Worm (Caenorhabditis elegans): Measurements from ENCODE around the gene nsph-4.2.
"Not testable (repeated sequence)": the region's sequence is repeated elsewhere in the genome, so short reads cannot be mapped to it uniquely, and the experiment has no call there.

The nsph-4.2 gene

DNA sequence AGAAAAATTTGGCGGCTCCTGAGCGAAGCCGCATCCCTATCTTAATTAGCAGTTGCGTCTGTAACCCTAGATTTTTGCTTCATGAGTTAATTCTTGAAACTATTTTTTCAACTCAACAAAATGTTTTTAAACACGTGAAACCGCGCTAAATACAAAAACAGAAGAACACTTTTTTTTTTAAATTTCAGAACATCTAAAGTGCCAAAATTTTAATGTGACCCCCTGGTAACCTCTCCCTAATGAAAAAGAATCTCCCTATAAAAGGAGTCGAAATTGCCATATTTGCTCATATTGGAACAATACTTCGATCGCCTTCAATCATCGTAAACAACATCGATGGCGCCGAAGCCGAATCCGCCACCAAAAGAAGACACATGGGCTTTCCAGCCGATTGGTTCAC is at the start of gene nsph-4.2:
nsph-4.2 (plus strand) TSS at position 301 of the 400 bp plus-strand sequence.
- TF ChIP-seq him-1, W03F9.2, dao-5 (tag; optimal IDR thresholded peaks at IDR 0.05): not testable (repeated sequence)

DNA sequence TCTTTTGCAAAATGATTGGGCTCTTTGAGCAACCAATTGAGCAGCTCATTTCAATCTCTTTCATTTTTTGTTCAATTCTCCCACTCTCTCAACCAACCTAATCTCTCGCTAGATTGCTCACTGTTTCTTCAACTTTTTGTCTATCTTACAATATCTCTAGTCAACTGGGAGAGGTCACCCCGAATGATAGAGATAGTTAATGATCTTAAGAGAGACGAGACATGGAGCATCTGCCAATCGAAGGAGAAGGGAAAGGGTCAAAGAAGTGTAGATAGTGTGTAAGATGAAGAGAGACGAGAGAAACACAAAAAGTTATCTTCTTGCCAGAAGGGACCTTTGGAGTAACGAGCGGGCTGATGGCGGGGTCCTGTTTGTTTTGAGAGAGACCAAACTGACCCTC is 49.3 kb upstream of the nsph-4.2 start:
- TF ChIP-seq dao-5 (tag; optimal IDR thresholded peaks at IDR 0.05) (no peak), W03F9.2 (tag; optimal IDR thresholded peaks at IDR 0.05) (no peak), him-1 (tag; optimal IDR thresholded peaks at IDR 0.05) (no peak)

ce11 chrIV:5171994-5172528 is 46.5 kb upstream of the nsph-4.2 start:
- no peak for TF ChIP-seq dao-5 (tag; optimal IDR thresholded peaks at IDR 0.05)
- TF ChIP-seq W03F9.2 (tag; optimal IDR thresholded peaks at IDR 0.05), result no peak
- TF ChIP-seq him-1 (tag; optimal IDR thresholded peaks at IDR 0.05), result no peak

ce11 chrIV:5173032-5173431 is 45.6 kb upstream of the nsph-4.2 start, which contains the start of gene lam-1:
TSS of gene lam-1 (plus strand) at chrIV:5173332.
- TF ChIP-seq him-1 (tag; optimal IDR thresholded peaks at IDR 0.05), result no peak
- TF ChIP-seq dao-5 (tag; optimal IDR thresholded peaks at IDR 0.05), result no peak
- TF ChIP-seq W03F9.2 (tag; optimal IDR thresholded peaks at IDR 0.05), result no peak

- TF ChIP-seq dao-5 (tag; optimal IDR thresholded peaks at IDR 0.05) (no peak), W03F9.2 (tag; optimal IDR thresholded peaks at IDR 0.05) (peak; percentile 93)
These were observed 34.8 kb upstream of the nsph-4.2 start, which contains the start of gene W03F8.4 for ce11 chrIV:5183755-5184166. TSS of gene W03F8.4 (plus strand) at chrIV:5184123.

DNA sequence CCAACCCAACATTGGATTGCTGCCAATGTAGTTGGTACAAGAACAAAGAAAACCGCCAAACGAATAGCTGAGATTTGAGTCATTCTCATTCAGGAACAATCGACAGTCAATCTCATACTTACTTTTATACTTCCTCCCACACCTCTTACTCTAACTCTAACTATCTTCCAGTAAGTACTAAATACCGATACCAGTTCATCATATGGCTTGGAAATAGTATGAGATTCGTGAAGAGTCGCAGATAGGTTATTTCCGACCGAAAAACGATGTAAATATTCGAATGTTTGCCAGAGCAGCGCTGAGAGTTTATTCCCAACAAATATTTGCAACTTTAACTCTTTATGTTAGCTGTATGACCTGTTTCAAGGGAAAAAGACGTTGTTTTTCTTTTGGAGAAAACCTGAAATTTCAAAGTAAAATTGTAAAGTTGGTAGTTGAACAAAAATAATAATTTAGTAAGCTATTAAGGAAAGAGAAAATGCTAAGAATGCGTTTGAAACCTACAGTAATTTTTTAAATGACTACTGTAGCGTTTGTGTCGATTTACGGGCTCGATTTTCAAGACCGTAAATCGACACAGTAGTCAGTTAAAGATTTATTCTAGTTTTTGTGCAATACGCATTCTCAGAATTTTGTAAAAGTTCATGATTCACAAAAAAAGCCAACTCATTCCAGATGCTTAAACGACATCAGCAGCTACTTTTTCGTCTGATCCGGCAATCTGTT is 32.0 kb upstream of the nsph-4.2 start, which contains the start of the genes W03F8.6 and mtrf-1L:
W03F8.6 (minus strand) TSS at position 101 of the 726 bp plus-strand sequence.
mtrf-1L (plus strand) TSS at position 676 of the 726 bp plus-strand sequence.
- TF ChIP-seq him-1 (tag; optimal IDR thresholded peaks at IDR 0.05), result no peak
- TF ChIP-seq W03F9.2 (tag; optimal IDR thresholded peaks at IDR 0.05), result no peak
- TF ChIP-seq dao-5 (tag; optimal IDR thresholded peaks at IDR 0.05), result no peak

ce11 chrIV:5188051-5188450 is 30.5 kb upstream of the nsph-4.2 start:
- TF ChIP-seq W03F9.2 (tag; optimal IDR thresholded peaks at IDR 0.05) (no peak), him-1 (tag; optimal IDR thresholded peaks at IDR 0.05) (no peak), dao-5 (tag; optimal IDR thresholded peaks at IDR 0.05) (no peak)

- TF ChIP-seq dao-5 (tag; optimal IDR thresholded peaks at IDR 0.05) (no peak), W03F9.2 (tag; optimal IDR thresholded peaks at IDR 0.05) (no peak), him-1 (tag; optimal IDR thresholded peaks at IDR 0.05) (no peak)
These were observed 23.1 kb upstream of the nsph-4.2 start, which contains the start of gene gpa-18 for ce11 chrIV:5195531-5195930. TSS of gene gpa-18 (minus strand) at chrIV:5195631.

DNA sequence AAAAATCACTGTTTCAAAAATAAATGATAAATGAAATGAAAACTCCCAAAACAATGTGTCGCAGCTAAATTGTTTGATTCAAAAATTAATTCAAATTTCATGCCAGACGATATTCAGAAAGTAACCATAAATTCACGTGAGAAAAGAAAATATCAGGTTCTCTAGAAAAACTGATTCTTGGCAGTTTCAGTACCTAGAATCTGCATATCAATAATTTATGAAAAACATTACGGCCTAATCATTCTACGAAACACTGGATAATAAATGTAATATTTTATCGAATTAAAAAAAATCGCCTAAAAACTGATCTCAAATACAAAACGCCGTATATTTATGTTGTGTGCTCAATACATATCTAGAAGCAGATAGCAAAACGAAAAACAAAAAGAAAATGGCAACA is 17.8 kb upstream of the nsph-4.2 start:
- TF ChIP-seq dao-5 (tag; optimal IDR thresholded peaks at IDR 0.05), result no peak
- TF ChIP-seq W03F9.2 (tag; optimal IDR thresholded peaks at IDR 0.05), result no peak
- no peak for TF ChIP-seq him-1 (tag; optimal IDR thresholded peaks at IDR 0.05)

- TF ChIP-seq him-1 (tag; optimal IDR thresholded peaks at IDR 0.05) (no peak), dao-5 (tag; optimal IDR thresholded peaks at IDR 0.05) (no peak), W03F9.2 (tag; optimal IDR thresholded peaks at IDR 0.05) (no peak)
These were observed 16.0 kb upstream of the nsph-4.2 start for ce11 chrIV:5202575-5202974.

- no peak for TF ChIP-seq W03F9.2 (tag; optimal IDR thresholded peaks at IDR 0.05)
These were observed 14.0 kb upstream of the nsph-4.2 start, which contains the start of gene tni-4 for ce11 chrIV:5204573-5204972. TSS of gene tni-4 (plus strand) at chrIV:5204591.

DNA sequence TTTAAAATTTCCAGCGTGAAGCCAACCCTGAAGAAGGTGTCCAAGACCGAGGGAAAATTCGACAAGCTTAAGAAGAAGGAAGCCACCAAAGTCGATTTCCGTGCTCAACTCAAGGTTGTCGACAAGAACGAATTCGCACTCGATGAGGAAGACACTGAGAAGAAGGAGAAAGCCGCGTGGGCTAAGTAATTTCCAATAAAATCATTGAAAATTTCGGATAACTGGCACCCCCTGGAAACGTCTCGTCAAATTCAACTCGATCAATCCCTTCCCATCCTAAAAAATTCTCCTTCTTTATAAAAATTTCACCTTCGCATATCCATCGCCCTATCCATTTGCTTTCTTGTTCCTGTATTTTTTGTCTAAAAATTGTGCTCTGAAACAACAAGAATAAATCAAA is 11.9 kb upstream of the nsph-4.2 start:
- TF ChIP-seq him-1 (tag; optimal IDR thresholded peaks at IDR 0.05) (no peak), W03F9.2 (tag; optimal IDR thresholded peaks at IDR 0.05) (no peak), dao-5 (tag; optimal IDR thresholded peaks at IDR 0.05) (no peak)

- peak; percentile 64 for TF ChIP-seq W03F9.2 (tag; optimal IDR thresholded peaks at IDR 0.05)
- no peak for TF ChIP-seq dao-5 (tag; optimal IDR thresholded peaks at IDR 0.05)
- TF ChIP-seq him-1 (tag; optimal IDR thresholded peaks at IDR 0.05), result no peak
These were observed 9.2 kb upstream of the nsph-4.2 start, which contains the start of the genes Y59E9AL.36 and nbet-1 for ce11 chrIV:5209390-5209789. TSS of gene Y59E9AL.36 (minus strand) at chrIV:5209481. TSS of gene nbet-1 (plus strand) at chrIV:5209501.

DNA sequence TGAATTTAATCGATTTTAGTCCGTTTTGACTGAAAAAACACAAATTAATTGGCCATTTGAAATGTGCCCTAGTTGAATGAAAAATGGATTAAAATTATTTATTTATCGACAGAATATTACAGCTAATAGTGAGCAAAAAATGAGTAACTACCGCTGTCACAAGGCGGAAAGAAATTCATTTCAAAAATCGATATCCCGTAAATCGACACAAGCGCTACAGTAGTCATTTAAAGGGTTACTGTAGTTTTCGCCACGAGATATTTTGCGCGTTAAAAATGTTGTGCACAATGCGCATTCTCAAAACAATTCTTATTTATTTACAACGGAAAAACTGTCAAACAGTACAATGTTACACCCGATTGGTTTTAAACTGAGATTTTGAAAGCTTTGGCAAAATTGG is 8.0 kb upstream of the nsph-4.2 start:
- TF ChIP-seq W03F9.2 (tag; optimal IDR thresholded peaks at IDR 0.05) (no peak), him-1 (tag; optimal IDR thresholded peaks at IDR 0.05) (no peak), dao-5 (tag; optimal IDR thresholded peaks at IDR 0.05) (no peak)
